Worm (Caenorhabditis elegans) whole organism, late embryonic: Measurements from ENCODE around the gene nas-1.

Source experiments
- ama-1 ChIP-seq: fragments of 150-350 bp; optimal IDR thresholded peaks from 2 replicates; lab custom pipeline; 2014
- ceh-48 ChIP-seq: sonication (generic microtip); optimal IDR thresholded peaks from 2 replicates; lab custom pipeline; 2016; ENCODE audit warnings: missing genetic modification characterization, inconsistent platforms, missing compliant biosample characterization
- pag-3 ChIP-seq: sonication (generic microtip); optimal IDR thresholded peaks from 2 replicates; lab custom pipeline; 2016; ENCODE audit warnings: missing compliant biosample characterization, missing genetic modification characterization, borderline replicate concordance
- pha-2 ChIP-seq: sonication (generic microtip); optimal IDR thresholded peaks from 2 replicates; lab custom pipeline; 2017; ENCODE audit warnings: mild to moderate bottlenecking, missing genetic modification characterization, missing compliant biosample characterization
- pros-1 ChIP-seq: fragments of 150-350 bp; optimal IDR thresholded peaks from 2 replicates; lab custom pipeline; 2014; ENCODE audit warnings: missing biosample characterization, missing genetic modification reagents, missing genetic modification characterization
- tbx-2 ChIP-seq: sonication (generic microtip); optimal IDR thresholded peaks from 2 replicates; lab custom pipeline; 2016; ENCODE audit warnings: missing genetic modification characterization, missing compliant biosample characterization
- unc-86 ChIP-seq: sonication (generic microtip); optimal IDR thresholded peaks from 2 replicates; lab custom pipeline; 2016; ENCODE audit warnings: missing genetic modification characterization, missing compliant biosample characterization
- zip-5 ChIP-seq: sonication (generic microtip); optimal IDR thresholded peaks from 2 replicates; lab custom pipeline; 2016; ENCODE audit warnings: missing genetic modification characterization, missing compliant biosample characterization

- TF ChIP-seq unc-86 (no peak), pha-2 (no peak), pag-3 (tag; lab: Kevin White, UChicago) (no peak), zip-5 (tag; lab: Kevin White, UChicago) (no peak), pros-1 (tag; lab: Kevin White, UChicago) (no peak), ama-1 (lab: Kevin White, UChicago) (no peak), ceh-48 (tag; lab: Kevin White, UChicago) (no peak), tbx-2 (tag; lab: Kevin White, UChicago) (no peak)
Observed at ce11 chrIII:13377249-13377648, 28.4 kb upstream of the nas-1 start.
